Fruit fly (Drosophila melanogaster) whole organism, embryonic: Measurements from ENCODE around the gene CG14966.

Experiments
- ATbp ChIP-seq: fragments of 200-800 bp; sonication (Bioruptor generic); optimal IDR thresholded peaks from 2 replicates; lab custom pipeline; 2017; ENCODE audit warnings: missing biosample characterization, mild to moderate bottlenecking, missing genetic modification characterization, missing genetic modification reagents
- Bdp1 ChIP-seq: fragments of 200-800 bp; sonication (Bioruptor generic); optimal IDR thresholded peaks from 3 replicates; lab custom pipeline; 2016; ENCODE audit warnings: missing biosample characterization, missing genetic modification characterization
- Blimp-1 ChIP-seq: fragments of 200-800 bp; sonication (Bioruptor generic); optimal IDR thresholded peaks from 3 replicates; lab custom pipeline; 2018; ENCODE audit warnings: missing biosample characterization, missing genetic modification characterization, mild to moderate bottlenecking, moderate library complexity, missing genetic modification reagents
- CG10366 ChIP-seq: fragments of 200-800 bp; sonication (Bioruptor generic); IDR thresholded peaks from 2 replicates; pipeline ENCODE4 v1.3.6; 2022; ENCODE audit warnings: missing biosample characterization, missing genetic modification characterization
- CG11085 ChIP-seq: fragments of 200-800 bp; sonication (Bioruptor generic); IDR thresholded peaks from 2 replicates; pipeline ENCODE4 v1.3.6; 2022; ENCODE audit warnings: missing biosample characterization, missing genetic modification characterization
- CG11247 ChIP-seq: fragments of 200-800 bp; sonication (Bioruptor generic); IDR thresholded peaks from 2 replicates; pipeline ENCODE4 v1.3.6; 2022; ENCODE audit warnings: missing biosample characterization, missing genetic modification characterization
- CG11560 ChIP-seq: fragments of 200-800 bp; sonication (Bioruptor generic); IDR thresholded peaks from 3 replicates; pipeline ENCODE4 v1.3.6; 2022; ENCODE audit warnings: missing biosample characterization, missing genetic modification characterization
- CG15601 ChIP-seq: fragments of 200-800 bp; sonication (Bioruptor generic); optimal IDR thresholded peaks from 3 replicates; lab custom pipeline; 2019; ENCODE audit warnings: missing biosample characterization, mild to moderate bottlenecking, missing genetic modification characterization, moderate library complexity
- CG1603 ChIP-seq: fragments of 200-800 bp; sonication (Bioruptor generic); optimal IDR thresholded peaks from 2 replicates; lab custom pipeline; 2019; ENCODE audit warnings: missing biosample characterization, mild to moderate bottlenecking, missing genetic modification characterization, moderate library complexity
- CG17328 ChIP-seq: fragments of 200-800 bp; sonication (Bioruptor generic); IDR thresholded peaks from 2 replicates; pipeline ENCODE4 v1.3.6; 2022; ENCODE audit warnings: missing biosample characterization, missing genetic modification characterization
- CG17359 ChIP-seq: fragments of 200-800 bp; sonication (Bioruptor generic); optimal IDR thresholded peaks from 3 replicates; lab custom pipeline; 2018; ENCODE audit warnings: missing biosample characterization, mild to moderate bottlenecking, missing genetic modification characterization, moderate library complexity
- CG17385 ChIP-seq: fragments of 200-800 bp; sonication (Bioruptor generic); optimal IDR thresholded peaks from 3 replicates; lab custom pipeline; 2018; ENCODE audit warnings: missing biosample characterization, mild to moderate bottlenecking, missing genetic modification characterization
- CG17829 ChIP-seq: fragments of 200-800 bp; optimal IDR thresholded peaks from 2 replicates; lab custom pipeline; 2019; ENCODE audit warnings: missing biosample characterization, mild to moderate bottlenecking, missing genetic modification characterization, moderate library complexity
- CG17912 ChIP-seq: fragments of 200-800 bp; sonication (Bioruptor generic); optimal IDR thresholded peaks from 2 replicates; lab custom pipeline; 2018; ENCODE audit warnings: missing biosample characterization, mild to moderate bottlenecking, missing genetic modification characterization
- CG18011 ChIP-seq: fragments of 200-800 bp; sonication (Bioruptor generic); optimal IDR thresholded peaks from 2 replicates; lab custom pipeline; 2017; ENCODE audit warnings: missing biosample characterization, missing genetic modification characterization, mild to moderate bottlenecking, moderate library complexity, missing genotype
- CG4328 ChIP-seq: fragments of 200-800 bp; sonication (Bioruptor generic); optimal IDR thresholded peaks from 3 replicates; lab custom pipeline; 2017; ENCODE audit warnings: missing biosample characterization, missing genetic modification reagents, missing genetic modification characterization
- CG7745 ChIP-seq: fragments of 200-800 bp; sonication (Bioruptor generic); optimal IDR thresholded peaks from 2 replicates; lab custom pipeline; 2018; ENCODE audit warnings: missing biosample characterization, mild to moderate bottlenecking, missing genetic modification characterization, moderate library complexity
- CG8388 ChIP-seq: fragments of 200-800 bp; sonication (Bioruptor generic); optimal IDR thresholded peaks from 2 replicates; lab custom pipeline; 2019; ENCODE audit warnings: missing biosample characterization, mild to moderate bottlenecking, missing genetic modification characterization, moderate library complexity
- Ets65A ChIP-seq: fragments of 200-800 bp; sonication (Bioruptor generic); peaks from one replicate; lab custom pipeline; 2016; ENCODE audit warnings: missing biosample characterization, missing genetic modification characterization
- HmgZ ChIP-seq: fragments of 200-800 bp; sonication (Bioruptor generic); optimal IDR thresholded peaks from 2 replicates; lab custom pipeline; 2018; ENCODE audit warnings: missing biosample characterization, mild to moderate bottlenecking, missing genetic modification characterization
- Hmr ChIP-seq: fragments of 200-800 bp; sonication (Bioruptor generic); optimal IDR thresholded peaks from 3 replicates; lab custom pipeline; 2017; ENCODE audit warnings: mild to moderate bottlenecking, missing biosample characterization, missing genetic modification reagents, missing genetic modification characterization
- Hsf ChIP-seq: fragments of 200-800 bp; sonication (Bioruptor generic); optimal IDR thresholded peaks from 3 replicates; lab custom pipeline; 2016; ENCODE audit warnings: missing biosample characterization, missing genetic modification characterization
- NK7.1 ChIP-seq: fragments of 200-800 bp; sonication (Bioruptor generic); optimal IDR thresholded peaks from 3 replicates; lab custom pipeline; 2016; ENCODE audit warnings: missing biosample characterization, missing genetic modification characterization
- PHDP ChIP-seq: fragments of 200-800 bp; sonication (Bioruptor generic); optimal IDR thresholded peaks from 3 replicates; lab custom pipeline; 2018; ENCODE audit warnings: missing biosample characterization, mild to moderate bottlenecking, missing genetic modification characterization, moderate library complexity
- Poxn ChIP-seq: fragments of 200-800 bp; sonication (Bioruptor generic); IDR thresholded peaks from 2 replicates; pipeline ENCODE4 v1.3.6; 2022; ENCODE audit warnings: missing biosample characterization, missing genetic modification characterization
- Rx ChIP-seq: fragments of 200-800 bp; sonication (Bioruptor generic); IDR thresholded peaks from 2 replicates; pipeline ENCODE4 v1.3.6; 2022; ENCODE audit warnings: missing biosample characterization, missing genetic modification characterization
- Side ChIP-seq: fragments of 200-800 bp; sonication (Bioruptor generic); optimal IDR thresholded peaks from 2 replicates; lab custom pipeline; 2016; ENCODE audit warnings: missing biosample characterization, missing genetic modification characterization
- TFAM ChIP-seq: fragments of 200-800 bp; sonication (Bioruptor generic); optimal IDR thresholded peaks from 2 replicates; lab custom pipeline; 2017; ENCODE audit warnings: missing biosample characterization, missing genetic modification characterization, inconsistent platforms
- Taf1 ChIP-seq: fragments of 200-800 bp; sonication (Bioruptor generic); IDR thresholded peaks from 2 replicates; pipeline ENCODE4 v1.3.6; 2022; ENCODE audit warnings: missing biosample characterization, missing genetic modification characterization
- az2 ChIP-seq: fragments of 200-800 bp; sonication (Bioruptor generic); optimal IDR thresholded peaks from 3 replicates; lab custom pipeline; 2016; ENCODE audit warnings: missing biosample characterization, missing genetic modification characterization
- bigmax ChIP-seq: fragments of 200-800 bp; sonication (Bioruptor generic); optimal IDR thresholded peaks from 2 replicates; lab custom pipeline; 2018; ENCODE audit warnings: missing biosample characterization, mild to moderate bottlenecking, missing genetic modification characterization
- br ChIP-seq: fragments of >200 bp; optimal IDR thresholded peaks from 2 replicates; lab custom pipeline; 2017
- ci ChIP-seq: fragments of 200-800 bp; sonication (Bioruptor generic); IDR thresholded peaks from 3 replicates; pipeline ENCODE4 v1.3.6; 2022; ENCODE audit warnings: missing biosample characterization, missing genetic modification characterization
- crp ChIP-seq, 2 experiments: fragments of 200-800 bp; sonication (Bioruptor generic); optimal IDR thresholded peaks; 2 replicates in 1 of 2; 3 replicates in 1 of 2; lab custom pipeline; 2017; ENCODE audit warnings: missing biosample characterization in 2 of 2, missing genetic modification characterization in 2 of 2, mild to moderate bottlenecking in 1 of 2, moderate library complexity in 1 of 2
- dmrt11E ChIP-seq: fragments of 200-800 bp; sonication (Bioruptor generic); optimal IDR thresholded peaks from 3 replicates; lab custom pipeline; 2018; ENCODE audit warnings: missing biosample characterization, mild to moderate bottlenecking, missing genetic modification characterization, moderate library complexity
- exex ChIP-seq: fragments of 200-800 bp; sonication (Bioruptor generic); optimal IDR thresholded peaks from 4 replicates; lab custom pipeline; 2018; ENCODE audit warnings: missing biosample characterization, mild to moderate bottlenecking, missing genetic modification characterization, moderate library complexity
- hkb ChIP-seq, 2 experiments: fragments of 200-800 bp in 1 of 2; fragments of >200 bp in 1 of 2; sonication (Bioruptor generic) in 1 of 2; IDR thresholded peaks in 1 of 2; optimal IDR thresholded peaks in 1 of 2; 2 replicates each; pipeline versions ENCODE4 v1.3.6 to Lab custom; 2017 to 2022; ENCODE audit warnings: missing biosample characterization in 1 of 2, missing genetic modification characterization in 1 of 2
- ken ChIP-seq: fragments of 200-800 bp; sonication (Bioruptor generic); IDR thresholded peaks from 3 replicates; pipeline ENCODE4 v1.3.6; 2022; ENCODE audit warnings: missing biosample characterization, missing genetic modification characterization
- nom ChIP-seq: fragments of 200-800 bp; sonication (Bioruptor generic); optimal IDR thresholded peaks from 2 replicates; lab custom pipeline; 2017; ENCODE audit warnings: missing biosample characterization, missing genetic modification characterization, mild to moderate bottlenecking, moderate library complexity, missing genetic modification reagents
- oc ChIP-seq: fragments of 200-800 bp; sonication (Bioruptor generic); optimal IDR thresholded peaks from 2 replicates; lab custom pipeline; 2018; ENCODE audit warnings: missing biosample characterization, mild to moderate bottlenecking, missing genetic modification characterization, moderate library complexity
- pb ChIP-seq: fragments of 200-800 bp; sonication (Bioruptor generic); optimal IDR thresholded peaks from 3 replicates; lab custom pipeline; 2016; ENCODE audit warnings: missing biosample characterization, missing genetic modification characterization
- peb ChIP-seq: fragments of 200-800 bp; sonication (Bioruptor generic); IDR thresholded peaks from 2 replicates; pipeline ENCODE4 v1.3.6; 2022; ENCODE audit warnings: missing biosample characterization, missing genetic modification characterization
- sens-2 ChIP-seq: fragments of 200-800 bp; sonication (Bioruptor generic); IDR thresholded peaks from 2 replicates; pipeline ENCODE4 v1.3.6; 2022; ENCODE audit warnings: missing biosample characterization, missing genetic modification characterization
- sug ChIP-seq: fragments of 200-800 bp; optimal IDR thresholded peaks from 2 replicates; lab custom pipeline; 2019; ENCODE audit warnings: missing biosample characterization, mild to moderate bottlenecking, missing genetic modification characterization, moderate library complexity
- tio ChIP-seq: fragments of 200-800 bp; sonication (Bioruptor generic); optimal IDR thresholded peaks from 2 replicates; lab custom pipeline; 2017; ENCODE audit warnings: missing biosample characterization, missing genetic modification characterization, inconsistent platforms
- trh ChIP-seq: fragments of 200-800 bp; sonication (Bioruptor generic); optimal IDR thresholded peaks from 2 replicates; lab custom pipeline; 2016; ENCODE audit warnings: missing biosample characterization, missing genetic modification characterization
- vvl ChIP-seq: fragments of 200-800 bp; sonication (Bioruptor generic); IDR thresholded peaks from 2 replicates; pipeline ENCODE4 v1.3.6; 2022; ENCODE audit warnings: missing biosample characterization, missing genetic modification characterization
- wek ChIP-seq: fragments of 200-800 bp; sonication (Bioruptor generic); optimal IDR thresholded peaks from 3 replicates; lab custom pipeline; 2018; ENCODE audit warnings: missing biosample characterization, mild to moderate bottlenecking, missing genetic modification characterization, moderate library complexity
- zen2 ChIP-seq: fragments of 200-800 bp; sonication (Bioruptor generic); IDR thresholded peaks from 3 replicates; pipeline ENCODE4 v1.3.6; 2022; ENCODE audit warnings: missing biosample characterization, missing genetic modification characterization; ENCODE audit not compliant: partially characterized antibody

CG14966 gene

dm6 chr3L:3239785-3240596 is 42.6 kb upstream of the CG14966 start (continued):
- TF ChIP-seq crp (GFP tag; optimal IDR thresholded peaks at IDR 0.05; lab: Kevin White, UChicago) (no peak), NK7.1 (GFP tag; lab: Kevin White, UChicago) (no peak), Side (GFP tag; lab: Kevin White, UChicago) (no peak), Blimp-1 (GFP tag; lab: Kevin White, UChicago) (no peak), Bdp1 (GFP tag; lab: Kevin White, UChicago) (no peak), Poxn (GFP tag; lab: Robert Waterston, UW) (no peak), trh (GFP tag; lab: Kevin White, UChicago) (no peak), pb (GFP tag; lab: Kevin White, UChicago) (no peak), PHDP (tag; lab: Kevin White, UChicago) (peak; percentile 34), CG7745 (tag; lab: Kevin White, UChicago) (peak; percentile 50), Hsf (GFP tag; lab: Kevin White, UChicago) (no peak), CG17328 (GFP tag; lab: Robert Waterston, UW) (peak; percentile 17; the same call in 1 of the 2 replicates), Rx (GFP tag; lab: Robert Waterston, UW) (no peak), ci (GFP tag; lab: Robert Waterston, UW) (no peak), az2 (GFP tag; lab: Kevin White, UChicago) (peak; percentile 6), Taf1 (GFP tag; lab: Robert Waterston, UW) (no peak), CG11247 (no peak), nom (no peak), Ets65A (GFP tag; lab: Kevin White, UChicago) (no peak), wek (GFP tag; lab: Kevin White, UChicago) (no peak), CG17359 (tag; lab: Kevin White, UChicago) (peak; percentile 9), HmgZ (tag; lab: Kevin White, UChicago) (peak; percentile 23), ken (GFP tag; lab: Robert Waterston, UW) (no peak), sug (tag; lab: Kevin White, UChicago) (peak; percentile 29), tio (GFP tag; lab: Kevin White, UChicago) (no peak), CG11560 (tag; lab: Robert Waterston, UW) (no peak), CG1603 (tag; lab: Kevin White, UChicago) (peak; percentile 39), ATbp (GFP tag; lab: Kevin White, UChicago) (peak; percentile 50), CG4328 (GFP tag; lab: Kevin White, UChicago) (no peak), dmrt11E (tag; lab: Kevin White, UChicago) (peak; percentile 14), CG8388 (GFP tag; lab: Kevin White, UChicago) (no peak), br (lab: Kevin White, UChicago) (no peak), Hmr (no peak), CG17829 (tag; lab: Kevin White, UChicago) (no peak), peb (GFP tag; lab: Robert Waterston, UW) (no peak), zen2 (GFP tag; lab: Robert Waterston, UW) (no peak), CG11085 (GFP tag; lab: Robert Waterston, UW) (no peak), CG17385 (GFP tag; lab: Kevin White, UChicago) (peak; percentile 13), CG15601 (tag; lab: Kevin White, UChicago) (peak; percentile 5), oc (tag; lab: Kevin White, UChicago) (no peak), bigmax (no peak), CG17912 (GFP tag; lab: Kevin White, UChicago) (no peak), CG18011 (no peak), sens-2 (GFP tag; lab: Robert Waterston, UW) (no peak), hkb (optimal IDR thresholded peaks at IDR 0.05; lab: Kevin White, UChicago) (peak; percentile 13), hkb (GFP tag; IDR thresholded peaks at IDR 0.05; lab: Robert Waterston, UW) (no peak), vvl (GFP tag; lab: Robert Waterston, UW) (no peak), CG10366 (GFP tag; lab: Robert Waterston, UW) (no peak), TFAM (GFP tag; lab: Kevin White, UChicago) (no peak), exex (tag; lab: Kevin White, UChicago) (peak; percentile 76)
